Fruit fly (Drosophila melanogaster) whole organism, pupa: ENCODE results near the gene yellow-g2.

Experiments used
- CG10348 ChIP-seq: fragments of 200-800 bp; sonication (Bioruptor generic); IDR thresholded peaks from 2 replicates; pipeline ENCODE4 v1.3.6; 2022; ENCODE audit warnings: missing biosample characterization, missing genetic modification characterization
- CG12605 ChIP-seq: fragments of 200-800 bp; sonication (Bioruptor generic); IDR thresholded peaks from 2 replicates; pipeline ENCODE4 v1.3.6; 2022; ENCODE audit warnings: missing biosample characterization, missing genetic modification characterization
- CG13204 ChIP-seq: fragments of 200-800 bp; sonication (Bioruptor generic); optimal IDR thresholded peaks from 2 replicates; lab custom pipeline; 2018; ENCODE audit warnings: missing biosample characterization, mild to moderate bottlenecking, missing genetic modification characterization, moderate library complexity
- CG14655 ChIP-seq: fragments of 200-800 bp; sonication (Bioruptor generic); optimal IDR thresholded peaks from 3 replicates; lab custom pipeline; 2017; ENCODE audit warnings: mild to moderate bottlenecking, missing biosample characterization, missing genetic modification reagents, missing genetic modification characterization
- CG15710 ChIP-seq: fragments of 200-800 bp; sonication (Bioruptor generic); optimal IDR thresholded peaks from 2 replicates; lab custom pipeline; 2018; ENCODE audit warnings: missing biosample characterization, mild to moderate bottlenecking, missing genetic modification characterization, moderate library complexity
- CG17806 ChIP-seq: fragments of 200-800 bp; sonication (Bioruptor generic); optimal IDR thresholded peaks from 2 replicates; lab custom pipeline; 2018; ENCODE audit warnings: missing biosample characterization, mild to moderate bottlenecking, missing genetic modification characterization, moderate library complexity
- CG32121 ChIP-seq: fragments of 200-800 bp; sonication (Bioruptor generic); IDR thresholded peaks from 2 replicates; pipeline ENCODE4 v1.3.6; 2022; ENCODE audit warnings: missing biosample characterization, missing genetic modification characterization
- CG34367 ChIP-seq: fragments of 200-800 bp; sonication (Bioruptor generic); optimal IDR thresholded peaks from 2 replicates; lab custom pipeline; 2018; ENCODE audit warnings: missing biosample characterization, mild to moderate bottlenecking, missing genetic modification characterization
- CG4496 ChIP-seq: fragments of 200-800 bp; sonication (Bioruptor generic); IDR thresholded peaks from 3 replicates; pipeline ENCODE4 v1.3.6; 2022; ENCODE audit warnings: missing biosample characterization, missing genetic modification characterization
- CG8159 ChIP-seq: fragments of 200-800 bp; sonication (Bioruptor generic); optimal IDR thresholded peaks from 3 replicates; lab custom pipeline; 2018; ENCODE audit warnings: missing biosample characterization, mild to moderate bottlenecking, missing genetic modification characterization, moderate library complexity
- CG8301 ChIP-seq: fragments of 200-800 bp; sonication (Bioruptor generic); optimal IDR thresholded peaks from 2 replicates; lab custom pipeline; 2018; ENCODE audit warnings: missing biosample characterization, mild to moderate bottlenecking, missing genetic modification characterization
- CG9948 ChIP-seq: fragments of 200-800 bp; sonication (Bioruptor generic); optimal IDR thresholded peaks from 2 replicates; lab custom pipeline; 2018; ENCODE audit warnings: missing biosample characterization, mild to moderate bottlenecking, missing genetic modification characterization, moderate library complexity
- D1 ChIP-seq: fragments of 200-800 bp; sonication (Bioruptor generic); optimal IDR thresholded peaks from 2 replicates; lab custom pipeline; 2018; ENCODE audit warnings: missing biosample characterization, mild to moderate bottlenecking, missing genetic modification characterization, moderate library complexity
- EcR ChIP-seq: fragments of 200-800 bp; sonication (Bioruptor generic); optimal IDR thresholded peaks from 3 replicates; lab custom pipeline; 2019; ENCODE audit warnings: missing biosample characterization, missing genetic modification characterization, mild to moderate bottlenecking, moderate library complexity, missing genetic modification reagents
- Ets98B ChIP-seq: fragments of 200-800 bp; sonication (Bioruptor generic); IDR thresholded peaks from 2 replicates; pipeline ENCODE4 v1.3.6; 2022; ENCODE audit warnings: missing biosample characterization, missing genetic modification characterization
- Pif1A ChIP-seq: fragments of 200-800 bp; sonication (Bioruptor generic); optimal IDR thresholded peaks from 3 replicates; lab custom pipeline; 2016; ENCODE audit warnings: missing biosample characterization, missing genetic modification characterization
- Pif1B ChIP-seq: fragments of 200-800 bp; sonication (Bioruptor generic); optimal IDR thresholded peaks from 3 replicates; lab custom pipeline; 2016; ENCODE audit warnings: missing biosample characterization, missing genetic modification characterization
- Snoo ChIP-seq: fragments of 200-800 bp; sonication (Bioruptor generic); optimal IDR thresholded peaks from 3 replicates; lab custom pipeline; 2017; ENCODE audit warnings: missing biosample characterization, mild to moderate bottlenecking, missing genetic modification characterization, inconsistent platforms
- fd96Ca ChIP-seq: fragments of 200-800 bp; sonication (Bioruptor generic); IDR thresholded peaks from 3 replicates; pipeline ENCODE4 v1.3.6; 2022; ENCODE audit warnings: missing biosample characterization, missing genetic modification characterization
- gl ChIP-seq: fragments of 200-800 bp; sonication (Bioruptor generic); optimal IDR thresholded peaks from 2 replicates; lab custom pipeline; 2018; ENCODE audit warnings: missing biosample characterization, mild to moderate bottlenecking, missing genetic modification characterization
- rn ChIP-seq: fragments of 200-800 bp; sonication (Bioruptor generic); IDR thresholded peaks from 2 replicates; pipeline ENCODE4 v1.3.6; 2022; ENCODE audit warnings: missing biosample characterization, missing genetic modification characterization

yellow-g2 gene

DNA sequence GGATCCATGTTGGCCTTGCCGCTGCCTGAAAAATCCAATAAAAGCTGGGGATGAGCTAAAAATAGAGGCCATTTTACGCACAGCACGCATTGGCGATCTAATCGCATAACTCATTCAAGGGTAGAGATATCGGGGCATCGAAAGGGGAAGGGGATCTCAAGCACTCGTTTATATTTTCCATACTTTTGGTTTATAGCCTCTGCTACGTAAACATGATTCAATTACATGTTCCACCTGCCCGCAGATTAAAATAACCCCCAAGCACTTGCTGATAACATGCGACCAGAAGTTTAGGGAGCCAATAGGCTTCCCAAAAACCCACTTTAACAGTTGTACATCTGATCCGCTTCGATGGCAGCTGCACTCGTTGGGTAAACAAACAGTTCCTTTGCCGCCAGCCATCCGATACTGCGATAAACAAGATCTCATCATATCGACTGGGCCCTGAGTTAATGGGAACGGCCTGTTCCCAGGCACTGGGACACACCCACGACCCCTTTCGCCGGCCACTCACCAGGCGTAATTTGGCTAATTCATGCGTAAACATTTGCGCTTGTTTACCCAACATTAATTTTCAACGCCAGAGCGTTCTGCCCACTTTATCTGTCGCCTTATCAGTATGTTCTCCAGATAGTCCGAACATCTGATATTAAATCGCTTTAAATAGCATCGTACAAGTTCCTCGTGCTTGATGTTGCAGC, 22.2 kb upstream of the yellow-g2 start:
- no peak for TF ChIP-seq CG10348 (GFP tag; lab: Robert Waterston, UW)

DNA sequence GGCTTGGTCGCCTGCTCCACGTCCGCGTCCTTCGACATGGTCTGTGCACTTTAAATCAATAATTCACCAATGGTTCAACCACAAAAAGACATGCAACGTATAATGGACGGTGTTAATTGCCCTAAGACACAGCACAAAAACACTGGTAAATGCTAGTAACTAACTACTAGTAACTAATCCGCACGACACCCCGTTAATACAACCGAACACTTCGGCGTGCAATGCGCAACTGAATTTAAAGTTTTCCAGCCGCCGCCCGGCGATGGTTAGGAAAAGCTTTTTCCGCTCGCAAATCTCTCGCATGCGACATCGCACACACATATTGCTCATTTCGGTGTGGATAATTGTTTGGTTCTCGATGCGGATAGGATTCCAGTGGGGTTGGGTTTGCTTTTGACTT, 20.6 kb upstream of the yellow-g2 start:
- TF ChIP-seq Ets98B (GFP tag; lab: Robert Waterston, UW) = peak; percentile 29
- no peak for TF ChIP-seq CG10348 (GFP tag; lab: Robert Waterston, UW)
- TF ChIP-seq Pif1A (GFP tag; lab: Kevin White, UChicago) = no peak
- TF ChIP-seq CG14655 (GFP tag; lab: Kevin White, UChicago) = no peak

- TF ChIP-seq Pif1A (GFP tag; lab: Kevin White, UChicago) = no peak
- peak; percentile 62; the same call in 1 of the 2 replicates for TF ChIP-seq CG12605 (GFP tag; lab: Robert Waterston, UW)
- TF ChIP-seq, all 21 proteins: peak for 1
These were observed 19.8 kb upstream of the yellow-g2 start for dm6 chr3L:2256422-2257172.

DNA sequence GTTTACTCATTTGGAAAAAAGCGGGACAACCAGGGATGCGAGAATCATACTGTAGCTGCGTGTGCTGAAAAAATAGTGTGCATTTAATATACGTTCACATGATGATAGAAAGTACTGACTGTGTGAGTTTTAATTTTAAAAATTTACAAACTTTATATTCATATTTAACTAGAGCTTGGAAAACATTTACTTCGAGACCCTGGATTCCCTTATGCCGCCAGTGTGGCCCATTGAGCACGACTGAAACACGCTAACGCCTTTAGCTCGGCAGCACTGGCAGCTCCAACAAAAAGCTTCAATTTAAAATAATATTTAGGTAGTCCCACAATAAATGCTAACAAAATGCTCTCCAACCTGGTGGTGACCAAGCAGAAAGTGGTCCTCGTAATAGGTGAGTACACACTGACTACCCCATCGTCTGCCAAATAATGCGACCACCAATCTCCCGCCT, 18.9 kb upstream of the yellow-g2 start, which contains the start of the genes CG1275 and Elp5:
Gene CG1275 (minus strand): TSS at position 12 of the 451 bp plus-strand sequence.
Gene Elp5 (plus strand): TSS at position 45 of the 451 bp plus-strand sequence.
- TF ChIP-seq Pif1A (GFP tag; lab: Kevin White, UChicago) (peak; percentile 99), D1 (tag; lab: Kevin White, UChicago) (no peak), CG8301 (tag; lab: Kevin White, UChicago) (peak; percentile 98), CG12605 (GFP tag; lab: Robert Waterston, UW) (peak; percentile 100), Pif1B (GFP tag; lab: Kevin White, UChicago) (peak; percentile 98), Snoo (peak; percentile 97), EcR (GFP tag; lab: Kevin White, UChicago) (peak; percentile 93), fd96Ca (GFP tag; lab: Robert Waterston, UW) (peak; percentile 100), CG34367 (peak; percentile 99), CG4496 (GFP tag; lab: Robert Waterston, UW) (peak; percentile 100), CG13204 (peak; percentile 95), rn (GFP tag; lab: Robert Waterston, UW) (peak; percentile 99), CG32121 (GFP tag; lab: Robert Waterston, UW) (peak; percentile 99), CG8159 (peak; percentile 97), CG15710 (tag; lab: Kevin White, UChicago) (peak; percentile 99), CG9948 (tag; lab: Kevin White, UChicago) (peak; percentile 99), CG14655 (GFP tag; lab: Kevin White, UChicago) (peak; percentile 97), CG10348 (GFP tag; lab: Robert Waterston, UW) (peak; percentile 98), gl (tag; lab: Kevin White, UChicago) (peak; percentile 98), Ets98B (GFP tag; lab: Robert Waterston, UW) (peak; percentile 100), CG17806 (tag; lab: Kevin White, UChicago) (peak; percentile 97)

dm6 chr3L:2261282-2261681, 15.1 kb upstream of the yellow-g2 start:
- no peak for TF ChIP-seq D1 (tag; lab: Kevin White, UChicago)

- TF ChIP-seq Pif1A (GFP tag; lab: Kevin White, UChicago) (no peak), CG32121 (GFP tag; lab: Robert Waterston, UW) (peak; percentile 87), CG10348 (GFP tag; lab: Robert Waterston, UW) (peak; percentile 28; the same call in 1 of the 2 replicates), CG14655 (GFP tag; lab: Kevin White, UChicago) (no peak), Ets98B (GFP tag; lab: Robert Waterston, UW) (peak; percentile 90), CG12605 (GFP tag; lab: Robert Waterston, UW) (peak; percentile 75), CG34367 (peak; percentile 76), gl (tag; lab: Kevin White, UChicago) (peak; percentile 60), CG9948 (tag; lab: Kevin White, UChicago) (peak; percentile 81), CG13204 (no peak), CG8301 (tag; lab: Kevin White, UChicago) (peak; percentile 80), CG17806 (tag; lab: Kevin White, UChicago) (peak; percentile 79), rn (GFP tag; lab: Robert Waterston, UW) (peak; percentile 74), CG4496 (GFP tag; lab: Robert Waterston, UW) (peak; percentile 94), D1 (tag; lab: Kevin White, UChicago) (no peak), EcR (GFP tag; lab: Kevin White, UChicago) (peak; percentile 16), CG15710 (tag; lab: Kevin White, UChicago) (peak; percentile 87), Pif1B (GFP tag; lab: Kevin White, UChicago) (peak; percentile 83), Snoo (peak; percentile 79), CG8159 (peak; percentile 81), fd96Ca (GFP tag; lab: Robert Waterston, UW) (peak; percentile 92)
These were observed 13.8 kb upstream of the yellow-g2 start, which contains the start of the genes oxt and CG13807 for dm6 chr3L:2262515-2262944. TSS of gene oxt (minus strand) at chr3L:2262664. TSS of gene CG13807 (plus strand) at chr3L:2262919.
